Worm (Caenorhabditis elegans): Measurements from ENCODE around the gene E03H12.4.

The E03H12.4 gene

ce11 chrIV:4983746-4984145 is 1.4 kb downstream of the E03H12.4 start, which contains the start of gene clec-176:
clec-176 (plus strand) TSS chrIV:4984046.
- TF ChIP-seq sdz-38 (tag; optimal IDR thresholded peaks at IDR 0.05) (no peak), attf-3 (GFP tag; conservative IDR thresholded peaks at IDR 0.05) (no peak), lin-26 (GFP tag; IDR thresholded peaks at IDR 0.05) (no peak), hsf-1 (GFP tag; IDR thresholded peaks at IDR 0.05) (no peak), athp-1 (tag; optimal IDR thresholded peaks at IDR 0.05) (no peak), egl-44 (GFP tag; IDR thresholded peaks at IDR 0.05) (no peak), snpc-4 (GFP tag; optimal IDR thresholded peaks at IDR 0.05) (no peak), snpc-4 (tag; optimal IDR thresholded peaks at IDR 0.05) (no peak), lin-54 (GFP tag; optimal IDR thresholded peaks at IDR 0.05) (no peak), nhr-179 (tag; optimal IDR thresholded peaks at IDR 0.05) (no peak), unc-62 (GFP tag; optimal IDR thresholded peaks at IDR 0.05) (no peak), Y67H2A.10 (GFP tag; conservative IDR thresholded peaks at IDR 0.05) (no peak), ceh-58 (GFP tag; IDR thresholded peaks at IDR 0.05) (no peak), snpc-1.1 (tag; optimal IDR thresholded peaks at IDR 0.05; ENCODE audit: insufficient read depth) (no peak), madf-10 (tag; optimal IDR thresholded peaks at IDR 0.05) (no peak), ztf-3 (GFP tag; optimal IDR thresholded peaks at IDR 0.05) (no peak), F52B5.7 (tag; optimal IDR thresholded peaks at IDR 0.05) (no peak), F37B4.10 (GFP tag; IDR thresholded peaks at IDR 0.05) (no peak), ztf-25 (GFP tag; IDR thresholded peaks at IDR 0.05) (no peak)

ce11 chrIV:4986246-4986645 is 3.9 kb downstream of the E03H12.4 start, which contains the start of gene clec-177:
clec-177 (plus strand) TSS chrIV:4986546.
- TF ChIP-seq sptf-2 (GFP tag; optimal IDR thresholded peaks at IDR 0.05), result no peak

ce11 chrIV:4988531-4988930 is 6.1 kb downstream of the E03H12.4 start, which contains the start of gene E03H12.7:
E03H12.7 (minus strand) TSS chrIV:4988631.
- TF ChIP-seq B0035.1 (tag; optimal IDR thresholded peaks at IDR 0.05) (no peak), nfya-1 (tag; optimal IDR thresholded peaks at IDR 0.05; ENCODE audit: borderline replicate concordance, insufficient read depth) (no peak), xnd-1 (tag; optimal IDR thresholded peaks at IDR 0.05) (no peak), B0019.2 (GFP tag; conservative IDR thresholded peaks at IDR 0.05) (no peak), ZK185.1 (tag; optimal IDR thresholded peaks at IDR 0.05; ENCODE audit: poor library complexity, severe bottlenecking) (no peak), efl-1 (GFP tag; optimal IDR thresholded peaks at IDR 0.05) (no peak), hrde-1 (tag; optimal IDR thresholded peaks at IDR 0.05; ENCODE audit: borderline replicate concordance) (no peak), rpc-1 (optimal IDR thresholded peaks at IDR 0.05) (no peak), rpc-1 (tag; optimal IDR thresholded peaks at IDR 0.05) (no peak), unc-62 (GFP tag; optimal IDR thresholded peaks at IDR 0.05) (no peak), ztf-22 (GFP tag; optimal IDR thresholded peaks at IDR 0.05) (no peak), zim-3 (tag; optimal IDR thresholded peaks at IDR 0.05) (no peak), tlf-1 (GFP tag; optimal IDR thresholded peaks at IDR 0.05) (no peak), dpff-1 (tag; optimal IDR thresholded peaks at IDR 0.05) (no peak), ztf-3 (GFP tag; optimal IDR thresholded peaks at IDR 0.05) (no peak), sptf-2 (GFP tag; optimal IDR thresholded peaks at IDR 0.05) (no peak), ccch-3 (GFP tag; optimal IDR thresholded peaks at IDR 0.05) (no peak)

ce11 chrIV:4992089-4992488 is 9.7 kb downstream of the E03H12.4 start, which contains the start of gene str-162:
str-162 (plus strand) TSS chrIV:4992389.
- no peak for TF ChIP-seq mcd-1 (GFP tag; IDR thresholded peaks at IDR 0.05)
- TF ChIP-seq cebp-1 (GFP tag; IDR thresholded peaks at IDR 0.05), result no peak
- no peak for TF ChIP-seq cebp-1 (tag; optimal IDR thresholded peaks at IDR 0.05)
- no peak for TF ChIP-seq unc-130 (GFP tag; optimal IDR thresholded peaks at IDR 0.05)
- no peak for TF ChIP-seq hlh-12 (tag; optimal IDR thresholded peaks at IDR 0.05)
- TF ChIP-seq zim-3 (tag; optimal IDR thresholded peaks at IDR 0.05), result no peak
- TF ChIP-seq nhr-179 (tag; optimal IDR thresholded peaks at IDR 0.05), result no peak
- TF ChIP-seq mel-28 (tag; optimal IDR thresholded peaks at IDR 0.05; ENCODE audit: borderline replicate concordance), result no peak

Measured in whole organism, young adult.